Worm (Caenorhabditis elegans) whole organism, L1 larva: ENCODE data around the gene pck-1.

Experiments
- aly-2 ChIP-seq: fragments of 150-350 bp; optimal IDR thresholded peaks from 2 replicates; lab custom pipeline; 2014; ENCODE audit warnings: missing biosample characterization, missing genetic modification characterization
- ceh-82 ChIP-seq, 3 experiments: fragments of 150-350 bp in 1 of 3; sonication (generic microtip) in 2 of 3; optimal IDR thresholded peaks; 2 replicates each; lab custom pipeline; 2014 to 2017; ENCODE audit warnings: missing biosample characterization in 3 of 3, missing genetic modification characterization in 3 of 3
- elt-3 ChIP-seq, 6 experiments: fragments of 150-350 bp in 1 of 6; sonication (generic microtip); optimal IDR thresholded peaks; 2 replicates each; lab custom pipeline; 2017 to 2018; ENCODE audit warnings: missing biosample characterization in 6 of 6, missing genetic modification characterization in 6 of 6, inconsistent platforms in 1 of 6
- fos-1 ChIP-seq: fragments of 150-350 bp; optimal IDR thresholded peaks from 2 replicates; lab custom pipeline; 2014; ENCODE audit warnings: missing biosample characterization, missing genetic modification characterization
- lin-13 ChIP-seq: fragments of 150-350 bp; optimal IDR thresholded peaks from 2 replicates; lab custom pipeline; 2014; ENCODE audit warnings: missing biosample characterization, missing genetic modification reagents, missing genetic modification characterization
- mab-9 ChIP-seq: fragments of 200-800 bp; sonication (Bioruptor generic); IDR thresholded peaks from 2 replicates; pipeline ENCODE4 v1.3.6; 2022; ENCODE audit warnings: missing genetic modification reagents, missing genetic modification characterization, missing compliant biosample characterization
- mef-2 ChIP-seq: fragments of 150-350 bp; optimal IDR thresholded peaks from 2 replicates; lab custom pipeline; 2014; ENCODE audit warnings: missing biosample characterization, missing genetic modification characterization
- nhr-84 ChIP-seq: sonication (generic microtip); optimal IDR thresholded peaks from 2 replicates; lab custom pipeline; 2017; ENCODE audit warnings: missing biosample characterization, missing genetic modification characterization

DNA sequence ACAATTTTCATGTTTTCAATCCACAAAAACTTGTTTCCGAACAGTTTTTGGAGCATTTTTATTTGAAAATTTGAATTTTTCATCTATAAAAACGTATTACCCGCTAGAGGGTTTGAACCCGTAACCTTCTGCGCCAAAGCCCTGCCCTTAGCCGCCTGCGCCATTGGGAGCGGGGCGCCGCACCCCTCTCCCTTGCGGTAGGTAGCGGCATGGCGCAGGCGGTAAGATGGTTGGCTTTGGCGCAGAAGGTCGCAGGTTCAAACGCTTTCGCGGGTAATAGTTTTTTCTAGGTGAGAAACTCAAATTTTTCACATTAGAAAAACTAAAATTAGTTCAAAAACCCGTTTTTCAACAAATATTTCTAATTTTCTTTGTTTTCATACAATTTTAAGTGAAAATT, 14.4 kb downstream of the pck-1 start:
- TF ChIP-seq mab-9 (GFP tag; lab: Robert Waterston, UW) (no peak), nhr-84 (tag; lab: Kevin White, UChicago) (no peak), elt-3 (tag; optimal IDR thresholded peaks at IDR 0.05; lab: Kevin White, UChicago) (no peak), ceh-82 (tag; optimal IDR thresholded peaks at IDR 0.05; lab: Kevin White, UChicago) (no peak), lin-13 (no peak), mef-2 (tag; lab: Kevin White, UChicago) (no peak), aly-2 (tag; lab: Kevin White, UChicago) (no peak), fos-1 (tag; lab: Kevin White, UChicago) (no peak)
